Worm (Caenorhabditis elegans) whole organism, L4/young adult: ENCODE measurements around the gene lys-7.

ENCODE experiments used
- W03F9.2 ChIP-seq: fragments of 150-350 bp; optimal IDR thresholded peaks from 2 replicates; lab custom pipeline; 2014; ENCODE audit warnings: missing biosample characterization, missing genetic modification characterization
- dao-5 ChIP-seq: sonication (generic microtip); optimal IDR thresholded peaks from 2 replicates; lab custom pipeline; 2016; ENCODE audit warnings: missing genotype, missing genetic modification characterization, moderate library complexity, missing compliant biosample characterization
- him-1 ChIP-seq: sonication (generic microtip); optimal IDR thresholded peaks from 2 replicates; lab custom pipeline; 2016; ENCODE audit warnings: missing genotype, missing genetic modification reagents, missing genetic modification characterization, missing compliant biosample characterization

DNA sequence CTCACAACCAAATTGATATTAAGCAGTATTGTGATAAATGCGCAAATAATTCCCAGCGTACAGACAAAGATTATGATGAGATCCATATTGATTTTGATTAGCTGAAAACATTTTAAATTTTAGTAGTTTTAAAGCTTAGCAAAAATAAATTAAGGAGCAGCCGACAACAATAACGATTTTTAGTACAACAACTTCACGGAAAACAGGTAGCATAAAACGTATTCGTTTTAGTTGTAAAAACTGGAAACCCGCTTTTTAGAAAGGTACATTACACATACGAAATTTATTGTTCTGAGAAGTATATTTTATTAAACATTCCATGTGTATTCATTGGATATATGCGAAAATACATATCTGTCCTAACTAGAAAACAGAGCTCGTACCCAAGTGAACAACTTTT is 8.0 kb upstream of the lys-7 start, which contains the start of gene srbc-36:
- no peak for TF ChIP-seq him-1 (tag; lab: Kevin White, UChicago)
- TF ChIP-seq dao-5 (tag; lab: Kevin White, UChicago): no peak
- no peak for TF ChIP-seq W03F9.2 (tag; lab: Kevin White, UChicago)
